Worm (Caenorhabditis elegans) whole organism, midembryonic: ENCODE measurements around the gene T07D3.4.

Experiments
- T22C8.4 ChIP-seq: fragments of 200-800 bp; sonication (Bioruptor generic); IDR thresholded peaks from 2 replicates; pipeline ENCODE4 v1.3.6; 2022; ENCODE audit warnings: missing genetic modification characterization, missing compliant biosample characterization
- cog-1 ChIP-seq: sonication (generic microtip); optimal IDR thresholded peaks from 2 replicates; lab custom pipeline; 2016; ENCODE audit warnings: missing genetic modification characterization, missing compliant biosample characterization
- flt-1 ChIP-seq: fragments of 200-800 bp; sonication (Bioruptor generic); IDR thresholded peaks from 2 replicates; pipeline ENCODE4 v1.3.6; 2022; ENCODE audit warnings: missing genetic modification characterization, missing compliant biosample characterization
- klf-2 ChIP-seq: fragments of 200-800 bp; sonication (Bioruptor generic); conservative IDR thresholded peaks from 2 replicates; pipeline ENCODE4 v1.3.6; 2022; ENCODE audit warnings: missing genetic modification reagents, missing genetic modification characterization, missing compliant biosample characterization
- med-1 ChIP-seq: sonication (generic microtip); optimal IDR thresholded peaks from 2 replicates; lab custom pipeline; 2017; ENCODE audit warnings: missing genetic modification characterization, mild to moderate bottlenecking, missing compliant biosample characterization, antibody characterized with exemption, missing genetic modification reagents; ENCODE audit not compliant: insufficient read depth
- ref-1 ChIP-seq: fragments of 200-800 bp; sonication (Bioruptor generic); conservative IDR thresholded peaks from 2 replicates; pipeline ENCODE4 v1.3.6; 2022; ENCODE audit warnings: missing genetic modification reagents, missing genetic modification characterization, missing compliant biosample characterization
- tab-1 ChIP-seq: fragments of 200-800 bp; sonication (Bioruptor generic); IDR thresholded peaks from 2 replicates; pipeline ENCODE4 v1.3.6; 2022; ENCODE audit warnings: missing genetic modification characterization, missing compliant biosample characterization
- ztf-23 ChIP-seq: fragments of 200-800 bp; sonication (Bioruptor generic); IDR thresholded peaks from 2 replicates; pipeline ENCODE4 v1.3.6; 2022; ENCODE audit warnings: missing genetic modification reagents, missing genetic modification characterization, missing compliant biosample characterization
- ztf-29 ChIP-seq: fragments of 200-800 bp; sonication (Bioruptor generic); IDR thresholded peaks from 2 replicates; pipeline ENCODE4 v1.3.6; 2022; ENCODE audit warnings: missing genetic modification reagents, missing genetic modification characterization, missing compliant biosample characterization

Gene T07D3.4

ce11 chrII:869316-869715, 18.8 kb upstream of the T07D3.4 start:
- TF ChIP-seq ztf-29 (no peak), tab-1 (GFP tag; lab: Robert Waterston, UW) (no peak), flt-1 (GFP tag; lab: Robert Waterston, UW) (no peak), ztf-23 (no peak), cog-1 (tag; lab: Kevin White, UChicago) (no peak), med-1 (no peak), ref-1 (no peak), klf-2 (GFP tag; lab: Robert Waterston, UW) (no peak), T22C8.4 (no peak)

- TF ChIP-seq med-1 (no peak), T22C8.4 (peak; percentile 71; the same call in 1 of the 2 replicates), ztf-29 (no peak), tab-1 (GFP tag; lab: Robert Waterston, UW) (0 out of 2 replicates have a peak, but pooled peaks have one; percentile 41), flt-1 (GFP tag; lab: Robert Waterston, UW) (0 out of 2 replicates have a peak, but pooled peaks have one; percentile 15), cog-1 (tag; lab: Kevin White, UChicago) (no peak), klf-2 (GFP tag; lab: Robert Waterston, UW) (no peak)
Observed at ce11 chrII:872993-873787, 14.9 kb upstream of the T07D3.4 start, which contains the start of gene alg-2. TSS of gene alg-2 (plus strand) at chrII:873212.

- TF ChIP-seq med-1, result no peak
Observed at ce11 chrII:875739-876138, 12.4 kb upstream of the T07D3.4 start.

- TF ChIP-seq flt-1 (GFP tag; lab: Robert Waterston, UW), result no peak
- no peak for TF ChIP-seq ztf-23
- TF ChIP-seq tab-1 (GFP tag; lab: Robert Waterston, UW), result no peak
- no peak for TF ChIP-seq cog-1 (tag; lab: Kevin White, UChicago)
- TF ChIP-seq klf-2 (GFP tag; lab: Robert Waterston, UW), result no peak
- no peak for TF ChIP-seq ref-1
- no peak for TF ChIP-seq med-1
- no peak for TF ChIP-seq ztf-29
- TF ChIP-seq T22C8.4, result no peak
Observed at ce11 chrII:880666-881226, 7.4 kb upstream of the T07D3.4 start.

- TF ChIP-seq ztf-23, result no peak
- TF ChIP-seq T22C8.4, result no peak
- TF ChIP-seq ref-1, result no peak
- no peak for TF ChIP-seq cog-1 (tag; lab: Kevin White, UChicago)
- no peak for TF ChIP-seq med-1
Observed at ce11 chrII:884204-884603, 3.9 kb upstream of the T07D3.4 start.

- TF ChIP-seq ref-1 (no peak), tab-1 (GFP tag; lab: Robert Waterston, UW) (no peak), flt-1 (GFP tag; lab: Robert Waterston, UW) (no peak), med-1 (no peak), T22C8.4 (no peak), ztf-23 (no peak), klf-2 (GFP tag; lab: Robert Waterston, UW) (no peak), ztf-29 (no peak), cog-1 (tag; lab: Kevin White, UChicago) (no peak)
Observed at ce11 chrII:900720-901332, 12.7 kb downstream of the T07D3.4 start, which contains the start of gene T07D3.9. TSS of gene T07D3.9 (minus strand) at chrII:900913.

ce11 chrII:901632-902031, 13.5 kb downstream of the T07D3.4 start, which contains the start of gene T07D3.2:
TSS of gene T07D3.2 (plus strand) at chrII:901932.
- no peak for TF ChIP-seq ztf-23
- TF ChIP-seq klf-2 (GFP tag; lab: Robert Waterston, UW), result no peak
- TF ChIP-seq med-1, result no peak
- no peak for TF ChIP-seq ref-1
- no peak for TF ChIP-seq cog-1 (tag; lab: Kevin White, UChicago)
- no peak for TF ChIP-seq T22C8.4
- no peak for TF ChIP-seq flt-1 (GFP tag; lab: Robert Waterston, UW)
- TF ChIP-seq ztf-29, result no peak
- TF ChIP-seq tab-1 (GFP tag; lab: Robert Waterston, UW), result no peak

ce11 chrII:905335-905734, 17.2 kb downstream of the T07D3.4 start:
- no peak for TF ChIP-seq ztf-29

ce11 chrII:909554-909953, 21.4 kb downstream of the T07D3.4 start, which contains the start of the genes fbxc-24 and fbxc-27:
TSS of gene fbxc-24 (minus strand) at chrII:909654.
TSS of gene fbxc-27 (plus strand) at chrII:909769.
- TF ChIP-seq T22C8.4, result no peak
- TF ChIP-seq flt-1 (GFP tag; lab: Robert Waterston, UW), result no peak
- TF ChIP-seq ref-1, result no peak
- no peak for TF ChIP-seq ztf-23

ce11 chrII:911680-912079, 23.6 kb downstream of the T07D3.4 start, which contains the start of gene fbxc-31:
TSS of gene fbxc-31 (plus strand) at chrII:911980.
- TF ChIP-seq tab-1 (GFP tag; lab: Robert Waterston, UW) (no peak), cog-1 (tag; lab: Kevin White, UChicago) (no peak), flt-1 (GFP tag; lab: Robert Waterston, UW) (no peak), T22C8.4 (no peak), ztf-23 (no peak), med-1 (no peak), klf-2 (GFP tag; lab: Robert Waterston, UW) (no peak), ztf-29 (no peak), ref-1 (no peak)
